Worm (Caenorhabditis elegans) whole organism, early embryonic: ENCODE results near the gene Y102F5A.1.

Source experiments
- B0310.2 ChIP-seq: sonication (generic microtip); optimal IDR thresholded peaks from 2 replicates; lab custom pipeline; 2016; ENCODE audit warnings: mild to moderate bottlenecking, missing genetic modification characterization, missing compliant biosample characterization
- F13C5.2 ChIP-seq: sonication (generic microtip); optimal IDR thresholded peaks from 2 replicates; lab custom pipeline; 2017; ENCODE audit warnings: mild to moderate bottlenecking, missing genetic modification characterization, inconsistent platforms, missing compliant biosample characterization
- ama-1 ChIP-seq: fragments of 150-350 bp; optimal IDR thresholded peaks from 2 replicates; lab custom pipeline; 2014
- ceh-36 ChIP-seq: sonication (generic microtip); optimal IDR thresholded peaks from 2 replicates; lab custom pipeline; 2016; ENCODE audit warnings: missing genetic modification characterization, inconsistent platforms, missing compliant biosample characterization
- ets-7 ChIP-seq: sonication (generic microtip); optimal IDR thresholded peaks from 2 replicates; lab custom pipeline; 2016; ENCODE audit warnings: missing genotype, missing genetic modification characterization, missing compliant biosample characterization
- hmg-4 ChIP-seq: fragments of 200-800 bp; sonication (Bioruptor generic); optimal IDR thresholded peaks from 2 replicates; lab custom pipeline; 2018; ENCODE audit warnings: mild to moderate bottlenecking, missing genetic modification characterization, missing compliant biosample characterization
- hnd-1 ChIP-seq: sonication (generic microtip); optimal IDR thresholded peaks from 2 replicates; lab custom pipeline; 2016; ENCODE audit warnings: missing genetic modification characterization, missing compliant biosample characterization

ce11 chrX:11792730-11793129 lies 8.6 kb upstream of the Y102F5A.1 start:
- TF ChIP-seq hmg-4 = no peak
- TF ChIP-seq ets-7 (tag; lab: Kevin White, UChicago) = no peak
- TF ChIP-seq F13C5.2 (tag; lab: Kevin White, UChicago) = no peak
- no peak for TF ChIP-seq ama-1 (lab: Kevin White, UChicago)
- no peak for TF ChIP-seq hnd-1 (tag; lab: Kevin White, UChicago)
- no peak for TF ChIP-seq ceh-36 (tag; lab: Kevin White, UChicago)
- no peak for TF ChIP-seq B0310.2 (tag; lab: Kevin White, UChicago)
